Fruit fly (Drosophila melanogaster): ENCODE measurements around the gene CG16743.
A peak's percentile ranks its signal among the peaks of the same experiment; 100 is the strongest.

The CG16743 gene

dm6 chr2L:10964493-10964892 is 7.6 kb upstream of the CG16743 start:
- no peak for TF ChIP-seq Hr38 (GFP tag; optimal IDR thresholded peaks at IDR 0.05)
- TF ChIP-seq Smox (GFP tag; optimal IDR thresholded peaks at IDR 0.05) = no peak
- no peak for TF ChIP-seq Eip93F (GFP tag; optimal IDR thresholded peaks at IDR 0.05)
- TF ChIP-seq ss (GFP tag; optimal IDR thresholded peaks at IDR 0.05) = no peak
- TF ChIP-seq CG7368 (GFP tag; optimal IDR thresholded peaks at IDR 0.05) = no peak
- no peak for TF ChIP-seq CG8632 (GFP tag; optimal IDR thresholded peaks at IDR 0.05)
- TF ChIP-seq OdsH (GFP tag; optimal IDR thresholded peaks at IDR 0.05) = no peak
- no peak for TF ChIP-seq fkh (GFP tag; optimal IDR thresholded peaks at IDR 0.05)
- no peak for TF ChIP-seq CG10669 (GFP tag; optimal IDR thresholded peaks at IDR 0.05)

dm6 chr2L:10965962-10966361 is 6.1 kb upstream of the CG16743 start:
- no peak for TF ChIP-seq CG34406 (GFP tag; optimal IDR thresholded peaks at IDR 0.05)
- TF ChIP-seq Hr39 (GFP tag; optimal IDR thresholded peaks at IDR 0.05) = no peak
- no peak for TF ChIP-seq CG6792 (GFP tag; optimal IDR thresholded peaks at IDR 0.05)

- TF ChIP-seq Sox15 (GFP tag; optimal IDR thresholded peaks at IDR 0.05) (no peak), ss (GFP tag; optimal IDR thresholded peaks at IDR 0.05) (peak; percentile 84), dac (GFP tag; optimal IDR thresholded peaks at IDR 0.05) (no peak), CG4318 (GFP tag; optimal IDR thresholded peaks at IDR 0.05) (no peak), Gug (GFP tag; IDR thresholded peaks at IDR 0.05) (no peak), Eip93F (GFP tag; optimal IDR thresholded peaks at IDR 0.05) (no peak), Eip75B (GFP tag; optimal IDR thresholded peaks at IDR 0.05) (peak; percentile 24), CG8119 (GFP tag; IDR thresholded peaks at IDR 0.05) (peak; percentile 49; the same call in 1 of the 3 replicates), CG7368 (GFP tag; optimal IDR thresholded peaks at IDR 0.05) (no peak), fd59A (GFP tag; optimal IDR thresholded peaks at IDR 0.05) (no peak), svp (GFP tag) (peak; percentile 93), CG34406 (GFP tag; optimal IDR thresholded peaks at IDR 0.05) (peak; percentile 20), Ets21C (GFP tag; optimal IDR thresholded peaks at IDR 0.05) (no peak), salr (GFP tag; optimal IDR thresholded peaks at IDR 0.05) (peak; percentile 1 to 13), lz (GFP tag; optimal IDR thresholded peaks at IDR 0.05) (no peak), Sox14 (GFP tag; optimal IDR thresholded peaks at IDR 0.05) (peak; percentile 36), CG32006 (GFP tag; optimal IDR thresholded peaks at IDR 0.05) (peak; percentile 54), Hr39 (GFP tag; optimal IDR thresholded peaks at IDR 0.05) (peak; percentile 15), pdm3 (GFP tag; optimal IDR thresholded peaks at IDR 0.05) (peak; percentile 2), Eip78C (GFP tag) (peak; percentile 77), CG6854 (GFP tag; optimal IDR thresholded peaks at IDR 0.05) (peak; percentile 50), CG9139 (GFP tag; optimal IDR thresholded peaks at IDR 0.05) (peak; percentile 52), Blimp-1 (GFP tag; optimal IDR thresholded peaks at IDR 0.05) (peak; percentile 99), achi (GFP tag; optimal IDR thresholded peaks at IDR 0.05) (no peak), Sox102F (GFP tag; optimal IDR thresholded peaks at IDR 0.05) (peak; percentile 61), esn (GFP tag; optimal IDR thresholded peaks at IDR 0.05) (peak; percentile 24), CG10669 (GFP tag; optimal IDR thresholded peaks at IDR 0.05) (peak; percentile 43), CG6808 (GFP tag; optimal IDR thresholded peaks at IDR 0.05) (peak; percentile 79), CG15336 (GFP tag; IDR thresholded peaks at IDR 0.05) (peak; percentile 41), cyc (GFP tag; optimal IDR thresholded peaks at IDR 0.05) (peak; percentile 8), Hr4 (GFP tag; optimal IDR thresholded peaks at IDR 0.05) (peak; percentile 46), CG8632 (GFP tag; optimal IDR thresholded peaks at IDR 0.05) (no peak), Hr38 (GFP tag; optimal IDR thresholded peaks at IDR 0.05) (no peak), spab (GFP tag; optimal IDR thresholded peaks at IDR 0.05) (peak; percentile 73), CG1621 (tag; optimal IDR thresholded peaks at IDR 0.05) (peak; percentile 50), fd85E (GFP tag; optimal IDR thresholded peaks at IDR 0.05) (no peak), CG3919 (GFP tag; optimal IDR thresholded peaks at IDR 0.05) (peak; percentile 1), CG8319 (GFP tag; optimal IDR thresholded peaks at IDR 0.05) (no peak), topi (GFP tag; optimal IDR thresholded peaks at IDR 0.05) (peak; percentile 21), CG10631 (GFP tag; optimal IDR thresholded peaks at IDR 0.05) (no peak), CG6163 (GFP tag; IDR thresholded peaks at IDR 0.05) (peak; percentile 26; the same call in 1 of the 3 replicates), CG3032 (tag; optimal IDR thresholded peaks at IDR 0.05) (peak; percentile 22)
Observed at dm6 chr2L:10967257-10968008, 4.6 kb upstream of the CG16743 start.

All from whole organism, prepupa.